Fruit fly (Drosophila melanogaster) whole organism, embryonic: ENCODE measurements around the gene CecA1.

Experiments
- B-H1 ChIP-seq: fragments of 200-800 bp; sonication (Bioruptor generic); IDR thresholded peaks from 3 replicates; pipeline ENCODE4 v1.3.6; 2022; ENCODE audit warnings: missing biosample characterization, missing genetic modification characterization
- B-H2 ChIP-seq: fragments of 200-800 bp; sonication (Bioruptor generic); optimal IDR thresholded peaks from 2 replicates; lab custom pipeline; 2018; ENCODE audit warnings: missing biosample characterization, mild to moderate bottlenecking, missing genetic modification characterization
- CG1024 ChIP-seq: fragments of 200-800 bp; sonication (Bioruptor generic); IDR thresholded peaks from 2 replicates; pipeline ENCODE4 v1.3.6; 2022; ENCODE audit warnings: missing biosample characterization, missing genetic modification characterization
- CG10267 ChIP-seq: fragments of 200-800 bp; sonication (Bioruptor generic); optimal IDR thresholded peaks from 2 replicates; lab custom pipeline; 2018; ENCODE audit warnings: missing biosample characterization, mild to moderate bottlenecking, missing genetic modification characterization, moderate library complexity
- CG13624 ChIP-seq: fragments of 200-800 bp; sonication (Bioruptor generic); optimal IDR thresholded peaks from 2 replicates; lab custom pipeline; 2016; ENCODE audit warnings: missing biosample characterization, missing genetic modification characterization
- CG13775 ChIP-seq: fragments of 200-800 bp; sonication (Bioruptor generic); optimal IDR thresholded peaks from 3 replicates; lab custom pipeline; 2017; ENCODE audit warnings: missing biosample characterization, mild to moderate bottlenecking, missing genetic modification characterization
- CG14710 ChIP-seq: fragments of 200-800 bp; sonication (Bioruptor generic); optimal IDR thresholded peaks from 3 replicates; lab custom pipeline; 2019; ENCODE audit warnings: missing biosample characterization, mild to moderate bottlenecking, missing genetic modification characterization, moderate library complexity
- CG15011 ChIP-seq: fragments of 200-800 bp; sonication (Bioruptor generic); optimal IDR thresholded peaks from 3 replicates; lab custom pipeline; 2018; ENCODE audit warnings: missing biosample characterization, mild to moderate bottlenecking, missing genetic modification characterization
- CG15073 ChIP-seq: fragments of 200-800 bp; sonication (Bioruptor generic); optimal IDR thresholded peaks from 2 replicates; lab custom pipeline; 2016; ENCODE audit warnings: missing biosample characterization, missing genetic modification characterization
- CG1602 ChIP-seq: fragments of 200-800 bp; sonication (Bioruptor generic); optimal IDR thresholded peaks from 3 replicates; lab custom pipeline; 2016; ENCODE audit warnings: missing biosample characterization, missing genetic modification characterization
- CG17612 ChIP-seq: fragments of 200-800 bp; sonication (Bioruptor generic); IDR thresholded peaks from 2 replicates; pipeline ENCODE4 v1.3.6; 2022; ENCODE audit warnings: missing biosample characterization, missing genetic modification characterization
- CG18476 ChIP-seq: fragments of 200-800 bp; sonication (Bioruptor generic); optimal IDR thresholded peaks from 2 replicates; lab custom pipeline; 2016; ENCODE audit warnings: missing biosample characterization, mild to moderate bottlenecking, missing genetic modification characterization
- CG3847 ChIP-seq: fragments of 200-800 bp; sonication (Bioruptor generic); IDR thresholded peaks from 2 replicates; pipeline ENCODE4 v1.3.6; 2022; ENCODE audit warnings: missing biosample characterization, missing genetic modification characterization
- CG4707 ChIP-seq: fragments of 200-800 bp; sonication (Bioruptor generic); optimal IDR thresholded peaks from 2 replicates; lab custom pipeline; 2018; ENCODE audit warnings: missing biosample characterization, mild to moderate bottlenecking, missing genetic modification characterization, moderate library complexity
- CG6854 ChIP-seq: fragments of 200-800 bp; sonication (Bioruptor generic); optimal IDR thresholded peaks from 3 replicates; lab custom pipeline; 2017; ENCODE audit warnings: missing biosample characterization, mild to moderate bottlenecking, missing genetic modification characterization
- CG7271 ChIP-seq: fragments of 200-800 bp; sonication (Bioruptor generic); optimal IDR thresholded peaks from 2 replicates; lab custom pipeline; 2018; ENCODE audit warnings: missing biosample characterization, mild to moderate bottlenecking, missing genetic modification characterization, moderate library complexity
- CG7987 ChIP-seq: fragments of 200-800 bp; sonication (Bioruptor generic); optimal IDR thresholded peaks from 2 replicates; lab custom pipeline; 2018; ENCODE audit warnings: missing biosample characterization, mild to moderate bottlenecking, missing genetic modification characterization, moderate library complexity
- Doc3 ChIP-seq: fragments of 200-800 bp; sonication (Bioruptor generic); IDR thresholded peaks from 3 replicates; pipeline ENCODE4 v1.3.6; 2022; ENCODE audit warnings: missing biosample characterization, missing genetic modification characterization; ENCODE audit not compliant: partially characterized antibody
- Dref ChIP-seq: fragments of 200-800 bp; sonication (Bioruptor generic); IDR thresholded peaks from 2 replicates; pipeline ENCODE4 v1.3.6; 2022; ENCODE audit warnings: missing biosample characterization, missing genetic modification characterization
- HHEX ChIP-seq: fragments of 200-800 bp; sonication (Bioruptor generic); optimal IDR thresholded peaks from 3 replicates; lab custom pipeline; 2017; ENCODE audit warnings: missing biosample characterization, mild to moderate bottlenecking, missing genetic modification characterization, missing genetic modification reagents
- Hr39 ChIP-seq: fragments of >200 bp; optimal IDR thresholded peaks from 2 replicates; lab custom pipeline; 2017
- NC2β ChIP-seq: fragments of 200-800 bp; sonication (Bioruptor generic); optimal IDR thresholded peaks from 2 replicates; lab custom pipeline; 2016; ENCODE audit warnings: missing biosample characterization, missing genetic modification characterization
- Oli ChIP-seq: fragments of 200-800 bp; sonication (Bioruptor generic); optimal IDR thresholded peaks from 2 replicates; lab custom pipeline; 2018; ENCODE audit warnings: missing biosample characterization, mild to moderate bottlenecking, missing genetic modification characterization, moderate library complexity
- Optix ChIP-seq: fragments of 200-800 bp; sonication (Bioruptor generic); IDR thresholded peaks from 3 replicates; pipeline ENCODE4 v1.3.6; 2022; ENCODE audit warnings: missing biosample characterization, missing genetic modification characterization
- Poxn ChIP-seq: fragments of 200-800 bp; sonication (Bioruptor generic); IDR thresholded peaks from 2 replicates; pipeline ENCODE4 v1.3.6; 2022; ENCODE audit warnings: missing biosample characterization, missing genetic modification characterization
- TFAM ChIP-seq: fragments of 200-800 bp; sonication (Bioruptor generic); optimal IDR thresholded peaks from 2 replicates; lab custom pipeline; 2017; ENCODE audit warnings: missing biosample characterization, missing genetic modification characterization, inconsistent platforms
- ap ChIP-seq: fragments of 200-800 bp; sonication (Bioruptor generic); IDR thresholded peaks from 2 replicates; pipeline ENCODE4 v1.3.6; 2022; ENCODE audit warnings: missing biosample characterization, missing genetic modification characterization
- cad ChIP-seq: fragments of >200 bp; optimal IDR thresholded peaks from 2 replicates; lab custom pipeline; 2017; ENCODE audit warnings: missing biosample characterization, missing genetic modification characterization
- cato ChIP-seq: fragments of 200-800 bp; sonication (Bioruptor generic); optimal IDR thresholded peaks from 2 replicates; lab custom pipeline; 2016; ENCODE audit warnings: missing biosample characterization, missing genetic modification characterization, borderline replicate concordance
- ci ChIP-seq: fragments of 200-800 bp; sonication (Bioruptor generic); IDR thresholded peaks from 3 replicates; pipeline ENCODE4 v1.3.6; 2022; ENCODE audit warnings: missing biosample characterization, missing genetic modification characterization
- crp ChIP-seq, 2 experiments: fragments of 200-800 bp; sonication (Bioruptor generic); optimal IDR thresholded peaks; 2 replicates in 1 of 2; 3 replicates in 1 of 2; lab custom pipeline; 2017; ENCODE audit warnings: missing biosample characterization in 2 of 2, missing genetic modification characterization in 2 of 2, mild to moderate bottlenecking in 1 of 2, moderate library complexity in 1 of 2
- dimm ChIP-seq: fragments of 200-800 bp; sonication (Bioruptor generic); IDR thresholded peaks from 2 replicates; pipeline ENCODE4 v1.3.6; 2022; ENCODE audit warnings: missing biosample characterization, missing genetic modification characterization
- dm ChIP-seq: fragments of 200-800 bp; sonication (Bioruptor generic); optimal IDR thresholded peaks from 3 replicates; lab custom pipeline; 2016; ENCODE audit warnings: missing biosample characterization, missing genetic modification characterization
- eve ChIP-seq, 2 experiments: fragments of >200 bp; optimal IDR thresholded peaks; 2 replicates each; lab custom pipeline; 2017; ENCODE audit warnings: missing biosample characterization in 2 of 2, missing genetic modification characterization in 2 of 2
- fu2 ChIP-seq: fragments of 200-800 bp; sonication (Bioruptor generic); optimal IDR thresholded peaks from 2 replicates; lab custom pipeline; 2016; ENCODE audit warnings: missing biosample characterization, missing genetic modification characterization
- ham ChIP-seq: fragments of 200-800 bp; sonication (Bioruptor generic); IDR thresholded peaks from 2 replicates; pipeline ENCODE4 v1.3.6; 2022; ENCODE audit warnings: missing biosample characterization, missing genetic modification characterization
- jigr1 ChIP-seq: fragments of 200-800 bp; sonication (Bioruptor generic); IDR thresholded peaks from 3 replicates; pipeline ENCODE4 v1.3.6; 2022; ENCODE audit warnings: missing biosample characterization, missing genetic modification characterization
- lola ChIP-seq, 3 experiments: fragments of >200 bp in 2 of 3; fragments of 200-800 bp in 1 of 3; sonication (Bioruptor generic) in 1 of 3; optimal IDR thresholded peaks; 2 replicates each; lab custom pipeline; 2017 to 2019; ENCODE audit warnings: missing biosample characterization in 3 of 3, missing genetic modification characterization in 3 of 3, mild to moderate bottlenecking in 1 of 3, moderate library complexity in 1 of 3
- maf-S ChIP-seq: fragments of 200-800 bp; sonication (Bioruptor generic); optimal IDR thresholded peaks from 2 replicates; lab custom pipeline; 2016; ENCODE audit warnings: missing biosample characterization, missing genetic modification characterization
- phol ChIP-seq: fragments of 200-800 bp; sonication (Bioruptor generic); optimal IDR thresholded peaks from 3 replicates; lab custom pipeline; 2018; ENCODE audit warnings: missing biosample characterization, mild to moderate bottlenecking, missing genetic modification characterization, moderate library complexity
- sc ChIP-seq, 3 experiments: fragments of >200 bp in 2 of 3; fragments of 200-800 bp in 1 of 3; sonication (Bioruptor generic) in 1 of 3; optimal IDR thresholded peaks; 2 replicates in 2 of 3; 3 replicates in 1 of 3; lab custom pipeline; 2017; ENCODE audit warnings: mild to moderate bottlenecking in 1 of 3, missing biosample characterization in 1 of 3, missing genetic modification characterization in 1 of 3, missing genetic modification reagents in 1 of 3
- slp2 ChIP-seq: fragments of 200-800 bp; sonication (Bioruptor generic); optimal IDR thresholded peaks from 2 replicates; lab custom pipeline; 2016; ENCODE audit warnings: missing biosample characterization, missing genetic modification characterization
- so ChIP-seq: fragments of 200-800 bp; sonication (Bioruptor generic); IDR thresholded peaks from 3 replicates; pipeline ENCODE4 v1.3.6; 2022; ENCODE audit warnings: missing biosample characterization, missing genetic modification characterization
- trem ChIP-seq: fragments of 200-800 bp; optimal IDR thresholded peaks from 3 replicates; lab custom pipeline; 2019; ENCODE audit warnings: missing biosample characterization, mild to moderate bottlenecking, missing genetic modification characterization, moderate library complexity
- ttk ChIP-seq: fragments of 200-800 bp; sonication (Bioruptor generic); IDR thresholded peaks from 2 replicates; pipeline ENCODE4 v2.1.2; 2022; ENCODE audit warnings: missing biosample characterization, missing genetic modification characterization
- tup ChIP-seq: fragments of 200-800 bp; sonication (Bioruptor generic); optimal IDR thresholded peaks from 2 replicates; lab custom pipeline; 2016; ENCODE audit warnings: missing biosample characterization, mild to moderate bottlenecking, missing genetic modification characterization, moderate library complexity
- unc-4 ChIP-seq: fragments of 200-800 bp; sonication (Bioruptor generic); IDR thresholded peaks from 2 replicates; pipeline ENCODE4 v1.3.6; 2022; ENCODE audit warnings: missing biosample characterization, missing genetic modification characterization; ENCODE audit not compliant: partially characterized antibody
- zen2 ChIP-seq: fragments of 200-800 bp; sonication (Bioruptor generic); IDR thresholded peaks from 3 replicates; pipeline ENCODE4 v1.3.6; 2022; ENCODE audit warnings: missing biosample characterization, missing genetic modification characterization; ENCODE audit not compliant: partially characterized antibody

Gene CecA1

dm6 chr3R:30208766-30209484 is 1.7 kb upstream of the CecA1 start, which contains the start of gene RpS7 (continued):
- TF ChIP-seq phol: peak; percentile 62
- no peak for TF ChIP-seq maf-S (GFP tag; lab: Kevin White, UChicago)
- peak; percentile 93 for TF ChIP-seq NC2β
- TF ChIP-seq unc-4 (GFP tag; lab: Robert Waterston, UW): peak; percentile 96
- TF ChIP-seq Oli (tag; lab: Kevin White, UChicago): peak; percentile 46
- TF ChIP-seq crp (GFP tag; optimal IDR thresholded peaks at IDR 0.05; lab: Kevin White, UChicago): peak in 1 of 2 experiments; percentile 35
- TF ChIP-seq CG1602 (GFP tag; lab: Kevin White, UChicago): no peak
- TF ChIP-seq Dref: peak; percentile 82
- TF ChIP-seq dimm (GFP tag; lab: Robert Waterston, UW): peak; percentile 18; the same call in 1 of the 2 replicates
- peak; percentile 37 for TF ChIP-seq slp2
- TF ChIP-seq eve (GFP tag; optimal IDR thresholded peaks at IDR 0.05; lab: Kevin White, UChicago): peak in 1 of 2 experiments; percentile 71
- peak; percentile 64 for TF ChIP-seq CG10267 (tag; lab: Kevin White, UChicago)
- peak; percentile 35 for TF ChIP-seq CG15011 (GFP tag; lab: Kevin White, UChicago)
- peak; percentile 66; the same call in 1 of the 2 replicates for TF ChIP-seq ham
- peak; percentile 67 for TF ChIP-seq CG1024 (GFP tag; lab: Robert Waterston, UW)
- peak; percentile 98 for TF ChIP-seq Doc3 (GFP tag; lab: Robert Waterston, UW)
- peak; percentile 21; the same call in 1 of the 2 replicates for TF ChIP-seq Poxn
- TF ChIP-seq TFAM: peak; percentile 20
- peak; percentile 93 for TF ChIP-seq ci (GFP tag; lab: Robert Waterston, UW)
- peak; percentile 85 for TF ChIP-seq CG3847 (GFP tag; lab: Robert Waterston, UW)
- no peak for TF ChIP-seq tup (GFP tag; lab: Kevin White, UChicago)
- TF ChIP-seq CG15073 (GFP tag; lab: Kevin White, UChicago): no peak
- peak; percentile 58; the same call in 1 of the 2 replicates for TF ChIP-seq ttk (GFP tag; lab: Robert Waterston, UW)
- peak; percentile 20 for TF ChIP-seq cato (GFP tag; lab: Kevin White, UChicago)
- peak; percentile 45; the same call in 2 of the 3 replicates for TF ChIP-seq B-H1 (GFP tag; lab: Robert Waterston, UW)
- TF ChIP-seq fu2 (GFP tag; lab: Kevin White, UChicago): peak; percentile 1
- TF ChIP-seq jigr1: no peak
- TF ChIP-seq CG14710 (tag; lab: Kevin White, UChicago): peak; percentile 82
- no peak for TF ChIP-seq CG17612 (GFP tag; lab: Robert Waterston, UW)
- peak; percentile 94 for TF ChIP-seq zen2 (GFP tag; lab: Robert Waterston, UW)
- TF ChIP-seq Hr39 (lab: Kevin White, UChicago): no peak
- TF ChIP-seq cad (GFP tag; lab: Kevin White, UChicago): no peak
- TF ChIP-seq so (GFP tag; lab: Robert Waterston, UW): 0 out of 3 replicates have a peak, but pooled peaks have one; percentile 31
- TF ChIP-seq Optix (GFP tag; lab: Robert Waterston, UW): peak; percentile 69; the same call in 2 of the 3 replicates
- TF ChIP-seq CG13775 (GFP tag; lab: Kevin White, UChicago): peak; percentile 86
- TF ChIP-seq dm (GFP tag; lab: Kevin White, UChicago): peak; percentile 79
- TF ChIP-seq B-H2 (GFP tag; lab: Kevin White, UChicago): peak; percentile 76
- no peak for TF ChIP-seq sc (optimal IDR thresholded peaks at IDR 0.05; lab: Kevin White, UChicago)
- TF ChIP-seq sc (GFP tag; optimal IDR thresholded peaks at IDR 0.05; lab: Kevin White, UChicago): peak; percentile 59
- peak; percentile 44 for TF ChIP-seq CG13624 (GFP tag; lab: Kevin White, UChicago)
- peak; percentile 93 for TF ChIP-seq CG7987 (GFP tag; lab: Kevin White, UChicago)
- TF ChIP-seq CG4707 (GFP tag; lab: Kevin White, UChicago): peak; percentile 85
- TF ChIP-seq ap (GFP tag; lab: Robert Waterston, UW): peak; percentile 76
- peak; percentile 74 for TF ChIP-seq CG7271
- TF ChIP-seq CG18476 (GFP tag; lab: Kevin White, UChicago): peak; percentile 29
- TF ChIP-seq trem (tag; lab: Kevin White, UChicago): peak; percentile 34
- peak; percentile 76 for TF ChIP-seq CG6854 (GFP tag; lab: Kevin White, UChicago)
- TF ChIP-seq HHEX (GFP tag; lab: Kevin White, UChicago): peak; percentile 87
- TF ChIP-seq lola (GFP tag; optimal IDR thresholded peaks at IDR 0.05; lab: Kevin White, UChicago): peak in 1 of 3 experiments; percentile 30
